Worm (Caenorhabditis elegans) whole organism, midembryonic: ENCODE data around the gene ric-7.

ENCODE experiments used
- cog-1 ChIP-seq: sonication (generic microtip); optimal IDR thresholded peaks from 2 replicates; lab custom pipeline; 2016; ENCODE audit warnings: missing genetic modification characterization, missing compliant biosample characterization
- ref-1 ChIP-seq: fragments of 200-800 bp; sonication (Bioruptor generic); conservative IDR thresholded peaks from 2 replicates; pipeline ENCODE4 v1.3.6; 2022; ENCODE audit warnings: missing genetic modification reagents, missing genetic modification characterization, missing compliant biosample characterization

DNA sequence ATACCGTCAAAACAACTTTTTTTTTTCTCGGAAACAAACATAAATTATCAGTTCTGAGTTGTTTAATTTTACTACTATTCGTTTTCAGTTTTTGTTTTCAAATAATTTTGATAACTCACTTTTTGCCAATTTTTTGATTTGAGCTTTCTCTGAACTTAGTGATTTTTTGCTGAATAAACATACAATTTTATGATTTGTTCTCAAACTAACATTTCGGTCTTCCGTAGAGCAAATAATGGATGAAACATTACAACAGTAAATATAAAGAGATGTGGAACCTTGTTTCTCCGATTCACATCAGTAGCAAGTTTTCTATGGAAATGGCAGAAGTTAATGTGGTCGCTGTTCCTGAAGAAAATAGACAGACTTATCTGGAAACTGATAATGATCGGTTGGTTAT, 56.0 kb downstream of the ric-7 start, which contains the start of gene R10D12.7:
- TF ChIP-seq ref-1 (GFP tag; lab: Robert Waterston, UW) (no peak), cog-1 (tag; lab: Kevin White, UChicago) (no peak)
